Fruit fly (Drosophila melanogaster) Kc167 (cell line): ENCODE results near the gene CG33278.

Experiments used
- Myc ChIP-seq: fragments of >200 bp; optimal IDR thresholded peaks from 2 replicates; lab custom pipeline; 2017; ENCODE audit warnings: missing external identifiers
- h ChIP-seq: fragments of >200 bp; optimal IDR thresholded peaks from 3 replicates; lab custom pipeline; 2018; ENCODE audit warnings: missing external identifiers
- insv ChIP-seq: fragments of >200 bp; optimal IDR thresholded peaks from 3 replicates; lab custom pipeline; 2018; ENCODE audit warnings: missing external identifiers
- psq ChIP-seq: fragments of >200 bp; optimal IDR thresholded peaks from 2 replicates; lab custom pipeline; 2017; ENCODE audit warnings: missing external identifiers
- ttk ChIP-seq: sonication (Bioruptor generic); optimal IDR thresholded peaks from 2 replicates; lab custom pipeline; 2017; ENCODE audit warnings: missing external identifiers

DNA sequence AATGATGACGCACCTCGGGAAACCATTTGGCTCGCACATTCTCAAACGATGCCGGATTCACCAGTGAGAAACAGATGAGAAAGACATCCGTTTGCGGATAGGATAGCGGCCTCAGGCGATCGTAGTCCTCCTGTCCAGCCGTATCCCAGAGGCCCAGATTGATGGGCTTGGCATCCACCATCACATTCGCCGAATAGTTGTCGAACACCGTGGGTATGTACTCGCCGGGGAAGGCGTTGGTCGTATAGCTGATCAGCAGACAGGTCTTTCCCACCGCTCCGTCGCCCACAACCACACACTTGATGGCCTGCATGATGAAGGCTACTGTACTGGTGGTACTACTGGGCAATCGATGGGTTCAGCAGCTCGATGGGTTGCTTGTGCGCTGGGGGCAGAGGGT, 16.5 kb upstream of the CG33278 start:
- TF ChIP-seq ttk (no peak), h (no peak), insv (lab: Kevin White, UChicago) (no peak), psq (lab: Kevin White, UChicago) (no peak), Myc (lab: Kevin White, UChicago) (no peak)
